Worm (Caenorhabditis elegans) whole organism, young adult: ENCODE results near the gene npp-9.
A peak's percentile ranks its signal among the peaks of the same experiment; 100 is the strongest.
"Not testable (repeated sequence)": the region's sequence is repeated elsewhere in the genome, so short reads cannot be mapped to it uniquely, and the experiment has no call there.

ENCODE experiments used
- C06A6.2 ChIP-seq: fragments of 200-800 bp; sonication (Bioruptor generic); conservative IDR thresholded peaks from 2 replicates; pipeline ENCODE4 v1.3.6; 2022; ENCODE audit warnings: missing genetic modification characterization, missing compliant biosample characterization
- F22D6.2 ChIP-seq: sonication (generic microtip); optimal IDR thresholded peaks from 2 replicates; lab custom pipeline; 2016; ENCODE audit warnings: mild to moderate bottlenecking, missing genetic modification characterization, missing compliant biosample characterization
- F23B12.7 ChIP-seq: sonication (generic microtip); optimal IDR thresholded peaks from 2 replicates; lab custom pipeline; 2017; ENCODE audit warnings: missing genetic modification characterization, mild to moderate bottlenecking, missing compliant biosample characterization, antibody characterized with exemption, moderate library complexity; ENCODE audit not compliant: insufficient read depth
- F49E8.2 ChIP-seq: sonication (generic microtip); optimal IDR thresholded peaks from 3 replicates; lab custom pipeline; 2017; ENCODE audit warnings: missing genetic modification characterization, mild to moderate bottlenecking, missing compliant biosample characterization, antibody characterized with exemption, moderate library complexity; ENCODE audit not compliant: insufficient read depth
- F55B11.4 ChIP-seq: sonication (generic microtip); optimal IDR thresholded peaks from 2 replicates; lab custom pipeline; 2016; ENCODE audit warnings: missing compliant biosample characterization, missing genetic modification characterization, borderline replicate concordance; ENCODE audit not compliant: insufficient read depth
- F57A8.1 ChIP-seq: fragments of 200-800 bp; sonication (Bioruptor generic); optimal IDR thresholded peaks from 2 replicates; lab custom pipeline; 2018; ENCODE audit warnings: mild to moderate bottlenecking, missing genetic modification characterization, moderate library complexity, missing compliant biosample characterization
- F57C9.4 ChIP-seq: sonication (generic microtip); optimal IDR thresholded peaks from 2 replicates; lab custom pipeline; 2017; ENCODE audit warnings: mild to moderate bottlenecking, missing genetic modification characterization, missing compliant biosample characterization
- Y56A3A.18 ChIP-seq: fragments of 200-800 bp; sonication (Bioruptor generic); IDR thresholded peaks from 2 replicates; pipeline ENCODE4 v1.3.6; 2022; ENCODE audit warnings: missing genetic modification reagents, missing genetic modification characterization, missing compliant biosample characterization
- akir-1 ChIP-seq: fragments of 200-800 bp; sonication (Bioruptor generic); optimal IDR thresholded peaks from 2 replicates; lab custom pipeline; 2018; ENCODE audit warnings: mild to moderate bottlenecking, missing genetic modification characterization, moderate library complexity, missing compliant biosample characterization
- ama-1 ChIP-seq, 3 experiments: fragments of 150-350 bp in 1 of 3; sonication (generic microtip) in 2 of 3; optimal IDR thresholded peaks; 2 replicates each; lab custom pipeline; 2014 to 2018; ENCODE audit warnings: missing biosample characterization in 2 of 3, missing genetic modification characterization in 2 of 3, missing genetic modification reagents in 2 of 3
- aptf-2 ChIP-seq: fragments of 200-800 bp; sonication (Bioruptor generic); conservative IDR thresholded peaks from 2 replicates; pipeline ENCODE4 v1.3.6; 2022; ENCODE audit warnings: missing genetic modification reagents, missing genetic modification characterization, missing compliant biosample characterization
- aptf-3 ChIP-seq: fragments of 200-800 bp; sonication (Bioruptor generic); IDR thresholded peaks from 2 replicates; pipeline ENCODE4 v1.3.6; 2022; ENCODE audit warnings: missing genetic modification characterization, missing compliant biosample characterization
- athp-1 ChIP-seq: sonication (generic microtip); optimal IDR thresholded peaks from 2 replicates; lab custom pipeline; 2017; ENCODE audit warnings: mild to moderate bottlenecking, missing genetic modification characterization, missing compliant biosample characterization
- attf-6 ChIP-seq: fragments of 200-800 bp; sonication (Bioruptor generic); IDR thresholded peaks from 2 replicates; pipeline ENCODE4 v1.3.6; 2022; ENCODE audit warnings: missing genetic modification reagents, missing genetic modification characterization, missing compliant biosample characterization
- ceh-27 ChIP-seq: fragments of 200-800 bp; sonication (Bioruptor generic); optimal IDR thresholded peaks from 2 replicates; lab custom pipeline; 2018; ENCODE audit warnings: mild to moderate bottlenecking, missing genetic modification characterization, moderate library complexity, missing compliant biosample characterization
- ceh-40 ChIP-seq: fragments of 200-800 bp; sonication (Bioruptor generic); IDR thresholded peaks from 2 replicates; pipeline ENCODE4 v1.3.6; 2022; ENCODE audit warnings: missing genetic modification characterization, missing compliant biosample characterization
- dpff-1 ChIP-seq: sonication (generic microtip); optimal IDR thresholded peaks from 2 replicates; lab custom pipeline; 2017; ENCODE audit warnings: mild to moderate bottlenecking, missing genetic modification characterization, missing compliant biosample characterization
- egrh-3 ChIP-seq: fragments of 200-800 bp; sonication (Bioruptor generic); IDR thresholded peaks from 2 replicates; pipeline ENCODE4 v1.3.6; 2022; ENCODE audit warnings: missing genetic modification reagents, missing genetic modification characterization, missing compliant biosample characterization
- ets-4 ChIP-seq: fragments of 200-800 bp; sonication (Bioruptor generic); optimal IDR thresholded peaks from 2 replicates; lab custom pipeline; 2018; ENCODE audit warnings: mild to moderate bottlenecking, missing genetic modification characterization, missing compliant biosample characterization
- let-607 ChIP-seq, 2 experiments: fragments of 200-800 bp in 1 of 2; sonication (Bioruptor generic) in 1 of 2; sonication (generic microtip) in 1 of 2; optimal IDR thresholded peaks; 2 replicates each; lab custom pipeline; 2016 to 2018; ENCODE audit warnings: mild to moderate bottlenecking in 2 of 2, missing compliant biosample characterization in 2 of 2, missing genetic modification characterization in 2 of 2, moderate library complexity in 2 of 2, missing genotype in 1 of 2
- lin-35 ChIP-seq, 3 experiments: fragments of 150-350 bp in 2 of 3; sonication (generic microtip) in 1 of 3; optimal IDR thresholded peaks; 2 replicates each; lab custom pipeline; 2014 to 2018; ENCODE audit warnings: missing biosample characterization in 3 of 3, missing genetic modification characterization in 3 of 3, missing genetic modification reagents in 3 of 3
- lin-40 ChIP-seq: sonication (generic microtip); optimal IDR thresholded peaks from 2 replicates; lab custom pipeline; 2016; ENCODE audit warnings: missing genetic modification characterization, mild to moderate bottlenecking, missing compliant biosample characterization, missing genotype, missing genetic modification reagents
- lsl-1 ChIP-seq: fragments of 200-800 bp; sonication (Bioruptor generic); optimal IDR thresholded peaks from 2 replicates; lab custom pipeline; 2018; ENCODE audit warnings: mild to moderate bottlenecking, missing genetic modification characterization, moderate library complexity, missing compliant biosample characterization
- madf-6 ChIP-seq: fragments of 200-800 bp; sonication (Bioruptor generic); IDR thresholded peaks from 2 replicates; pipeline ENCODE4 v1.3.6; 2022; ENCODE audit warnings: missing genetic modification reagents, missing genetic modification characterization, missing compliant biosample characterization
- mcd-1 ChIP-seq: fragments of 200-800 bp; sonication (Bioruptor generic); IDR thresholded peaks from 2 replicates; pipeline ENCODE4 v1.3.6; 2022; ENCODE audit warnings: missing genetic modification reagents, missing genetic modification characterization, missing compliant biosample characterization
- mxl-1 ChIP-seq: sonication (generic microtip); optimal IDR thresholded peaks from 2 replicates; lab custom pipeline; 2016; ENCODE audit warnings: missing genetic modification characterization, missing compliant biosample characterization
- nhr-27 ChIP-seq: fragments of 200-800 bp; sonication (Bioruptor generic); optimal IDR thresholded peaks from 2 replicates; lab custom pipeline; 2018; ENCODE audit warnings: mild to moderate bottlenecking, missing genetic modification characterization, moderate library complexity, missing compliant biosample characterization
- nhr-80 ChIP-seq: sonication (generic microtip); optimal IDR thresholded peaks from 2 replicates; lab custom pipeline; 2016; ENCODE audit warnings: missing genetic modification characterization, missing compliant biosample characterization
- pha-4 ChIP-seq: fragments of 150-350 bp; sonication (generic microtip); optimal IDR thresholded peaks from 2 replicates; lab custom pipeline; 2014; ENCODE audit warnings: missing biosample characterization, missing genetic modification reagents, missing genetic modification characterization
- rcor-1 ChIP-seq: fragments of 200-800 bp; sonication (Bioruptor generic); IDR thresholded peaks from 2 replicates; pipeline ENCODE4 v1.3.6; 2022; ENCODE audit warnings: missing genetic modification reagents, missing genetic modification characterization, missing compliant biosample characterization
- rpc-1 ChIP-seq, 2 experiments: fragments of 150-350 bp in 1 of 2; sonication (generic microtip) in 1 of 2; optimal IDR thresholded peaks; 2 replicates each; lab custom pipeline; 2014 to 2018; ENCODE audit warnings: missing biosample characterization in 1 of 2, missing genetic modification characterization in 1 of 2, missing genetic modification reagents in 1 of 2, missing genotype in 1 of 2
- snpc-3.4 ChIP-seq: sonication (generic microtip); optimal IDR thresholded peaks from 2 replicates; lab custom pipeline; 2017; ENCODE audit warnings: missing genetic modification characterization, mild to moderate bottlenecking, missing compliant biosample characterization, antibody characterized with exemption, moderate library complexity, missing genotype, missing genetic modification reagents
- snpc-4 ChIP-seq, 5 experiments: fragments of 150-350 bp in 1 of 5; sonication (generic microtip) in 4 of 5; optimal IDR thresholded peaks; 2 replicates each; lab custom pipeline; 2014 to 2018; ENCODE audit warnings: missing genetic modification characterization in 5 of 5, missing biosample characterization in 3 of 5, antibody characterized with exemption in 2 of 5, mild to moderate bottlenecking in 2 of 5, missing compliant biosample characterization in 2 of 5, missing genotype in 2 of 5, moderate library complexity in 2 of 5, missing genetic modification reagents in 1 of 5
- tlf-1 ChIP-seq: fragments of 200-800 bp; sonication (Bioruptor generic); optimal IDR thresholded peaks from 2 replicates; lab custom pipeline; 2018; ENCODE audit warnings: mild to moderate bottlenecking, missing genetic modification characterization, missing compliant biosample characterization
- unc-130 ChIP-seq: sonication (generic microtip); optimal IDR thresholded peaks from 2 replicates; lab custom pipeline; 2016; ENCODE audit warnings: missing genetic modification reagents, missing genetic modification characterization, missing compliant biosample characterization
- unc-62 ChIP-seq: fragments of 150-350 bp; optimal IDR thresholded peaks from 2 replicates; lab custom pipeline; 2014; ENCODE audit warnings: missing biosample characterization, missing genetic modification reagents, missing genetic modification characterization
- ztf-18 ChIP-seq: sonication (generic microtip); optimal IDR thresholded peaks from 2 replicates; lab custom pipeline; 2016; ENCODE audit warnings: missing genotype, mild to moderate bottlenecking, missing genetic modification characterization, missing compliant biosample characterization
- ztf-28 ChIP-seq: fragments of 200-800 bp; sonication (Bioruptor generic); IDR thresholded peaks from 2 replicates; pipeline ENCODE4 v1.3.6; 2022; ENCODE audit warnings: missing genetic modification reagents, missing genetic modification characterization, missing compliant biosample characterization

npp-9 gene

DNA sequence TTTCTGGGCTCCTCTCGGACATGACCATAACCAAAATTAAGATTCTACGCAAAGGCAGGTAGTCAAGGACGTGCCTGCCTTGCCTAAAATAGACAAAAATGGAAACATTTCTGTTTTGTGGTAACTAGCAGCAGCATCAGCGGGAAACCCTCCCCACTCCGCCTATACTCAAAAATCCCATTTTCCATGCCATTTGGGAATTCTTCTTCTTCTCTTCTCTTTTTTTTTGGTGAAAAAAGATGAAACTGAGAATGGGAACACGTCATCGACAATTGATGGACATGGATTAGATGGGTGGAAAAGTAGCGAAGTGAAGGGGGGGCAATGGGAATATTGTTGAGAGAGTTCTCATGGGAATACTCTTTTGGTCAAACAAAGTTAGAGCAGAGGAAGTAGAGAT, 32.9 kb upstream of the npp-9 start:
- TF ChIP-seq mxl-1 (tag; lab: Kevin White, UChicago) (no peak), ceh-27 (GFP tag; lab: Kevin White, UChicago) (no peak), ceh-40 (GFP tag; lab: Robert Waterston, UW) (no peak), pha-4 (tag; lab: Kevin White, UChicago) (no peak), madf-6 (GFP tag; lab: Robert Waterston, UW) (no peak), ztf-18 (tag; lab: Kevin White, UChicago) (no peak)
- TF ChIP-seq, all 124 proteins: peak for 0

DNA sequence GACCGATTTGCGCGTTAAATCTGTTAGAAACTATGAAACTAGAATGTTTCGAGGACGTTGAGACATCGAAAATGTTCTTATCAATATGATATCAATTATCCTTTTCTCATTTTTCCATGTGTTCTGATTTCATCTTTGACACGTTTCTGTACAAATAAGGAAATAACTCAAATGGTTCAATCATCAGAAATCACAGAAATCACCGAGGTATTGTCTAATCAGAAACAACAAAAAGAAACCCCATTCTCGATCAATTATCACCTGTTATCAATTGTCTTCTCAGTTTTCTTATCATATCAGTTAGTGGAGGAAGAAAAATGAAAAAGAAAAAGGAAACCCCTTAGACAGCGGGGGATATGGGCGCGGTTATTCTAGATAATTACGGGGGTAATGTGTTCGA, 30.9 kb upstream of the npp-9 start:
- TF ChIP-seq tlf-1 (no peak), nhr-80 (peak; percentile 44), mcd-1 (GFP tag; lab: Robert Waterston, UW) (no peak), nhr-27 (tag; lab: Kevin White, UChicago) (no peak), unc-130 (GFP tag; lab: Kevin White, UChicago) (no peak), lin-40 (tag; lab: Kevin White, UChicago) (peak; percentile 7), lsl-1 (no peak), snpc-3.4 (tag; lab: Kevin White, UChicago) (no peak)

DNA sequence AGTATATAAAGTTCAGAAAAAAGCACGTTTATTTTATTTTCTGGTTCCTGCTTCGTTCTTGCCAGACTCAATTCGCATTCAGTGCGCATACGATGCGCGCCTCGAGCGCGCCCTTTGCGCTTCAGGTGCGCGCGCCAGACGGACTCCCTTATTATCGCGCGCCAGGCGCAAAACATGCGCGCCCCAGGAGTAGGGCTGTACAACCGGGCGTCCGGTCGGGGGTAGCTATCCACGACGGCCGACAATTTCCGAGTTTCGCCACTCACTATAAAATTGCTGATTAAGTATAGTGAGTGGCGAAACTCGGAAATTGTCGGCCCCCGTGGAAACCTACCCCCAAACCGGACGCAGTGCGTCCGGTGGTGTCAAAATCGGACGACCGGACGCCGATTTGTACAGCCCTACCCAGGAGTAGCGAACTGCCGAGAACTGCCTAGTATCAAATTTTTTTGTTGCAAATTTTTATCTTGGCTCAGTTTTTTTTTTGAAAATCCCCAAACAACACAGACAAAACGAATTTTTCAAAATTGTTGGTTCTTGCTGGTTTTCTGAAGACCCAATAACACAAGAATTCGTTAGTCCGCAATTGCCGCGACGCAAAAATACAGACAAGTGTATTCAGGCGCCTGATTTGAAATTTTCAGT, 29.3 kb upstream of the npp-9 start:
- TF ChIP-seq snpc-4 (GFP tag; optimal IDR thresholded peaks at IDR 0.05; lab: Kevin White, UChicago) = not testable (repeated sequence)
- TF ChIP-seq snpc-4 (tag; optimal IDR thresholded peaks at IDR 0.05; lab: Kevin White, UChicago) (peak in 2 of 4 experiments; percentile 70 to 86), egrh-3 (GFP tag; lab: Robert Waterston, UW) (peak; percentile 42; the same call in 1 of the 2 replicates), mcd-1 (GFP tag; lab: Robert Waterston, UW) (0 out of 2 replicates have a peak, but pooled peaks have one; percentile 10)

DNA sequence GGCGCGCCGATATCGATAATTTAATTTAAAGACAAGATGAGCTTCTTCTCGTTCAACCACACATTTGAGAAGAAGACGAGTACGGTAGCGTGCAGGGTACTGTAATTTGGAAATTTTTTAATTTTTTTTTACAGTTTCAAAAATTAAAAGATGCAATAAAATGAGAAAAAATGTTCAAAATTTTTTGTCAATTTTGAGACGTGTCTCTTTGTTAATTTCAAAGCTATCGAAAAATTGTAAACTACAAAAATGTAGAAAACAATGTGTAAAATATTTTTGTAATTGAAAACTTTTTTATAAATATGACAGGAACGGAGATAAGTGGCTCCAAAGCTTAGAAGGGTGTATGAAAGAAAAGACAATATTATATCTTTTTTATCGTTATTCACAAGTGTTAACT, 27.1 kb upstream of the npp-9 start, which contains the start of gene K01A11.1:
Gene K01A11.1, minus strand, starts transcription at position 101 of the 400 bp plus-strand sequence.
- TF ChIP-seq F49E8.2 (no peak), ama-1 (optimal IDR thresholded peaks at IDR 0.05; lab: Kevin White, UChicago) (no peak), ama-1 (GFP tag; optimal IDR thresholded peaks at IDR 0.05; lab: Kevin White, UChicago) (no peak), rpc-1 (optimal IDR thresholded peaks at IDR 0.05; lab: Kevin White, UChicago) (no peak), rpc-1 (tag; optimal IDR thresholded peaks at IDR 0.05; lab: Kevin White, UChicago) (no peak), aptf-2 (GFP tag; lab: Robert Waterston, UW) (no peak), athp-1 (tag; lab: Kevin White, UChicago) (no peak)

DNA sequence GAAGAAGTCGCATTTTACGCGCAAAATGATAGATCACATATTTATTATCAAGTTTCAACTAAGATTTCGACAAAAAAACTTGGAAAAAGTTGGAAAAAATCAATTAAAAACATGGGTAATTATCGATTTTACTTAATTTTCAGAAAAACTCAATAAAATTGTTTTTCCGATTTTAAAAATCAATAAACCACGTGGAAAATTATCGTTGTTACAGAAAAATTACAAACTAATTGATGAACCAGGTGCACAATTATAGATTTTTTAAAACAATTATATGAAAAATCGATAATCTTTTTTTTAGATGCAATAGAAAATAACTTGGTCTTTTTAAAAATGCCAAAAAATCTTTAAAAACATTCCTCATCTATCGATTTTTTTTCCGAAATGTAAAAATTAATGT, 26.4 kb upstream of the npp-9 start:
- TF ChIP-seq tlf-1 = no peak

DNA sequence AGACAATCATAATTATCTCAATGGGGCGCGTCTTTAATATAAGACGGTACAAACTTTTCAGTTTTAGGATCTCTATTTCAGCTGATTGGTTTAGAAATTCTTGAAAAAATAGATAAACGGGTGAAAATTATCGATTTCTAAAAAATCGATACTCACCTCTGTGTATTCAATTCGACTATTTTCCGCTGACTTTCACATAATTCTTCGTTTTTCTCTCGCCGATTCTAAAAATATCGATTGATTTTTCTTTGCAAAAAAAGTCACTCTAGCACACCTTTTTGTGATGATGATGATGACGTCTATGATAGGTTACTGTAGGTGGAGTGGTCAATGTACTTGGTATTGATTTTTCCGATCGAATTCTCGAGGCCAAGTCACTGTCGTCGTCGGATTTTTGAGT, 25.5 kb upstream of the npp-9 start:
- TF ChIP-seq attf-6 (GFP tag; lab: Robert Waterston, UW) = no peak
- TF ChIP-seq F57C9.4 (tag; lab: Kevin White, UChicago) = no peak
- TF ChIP-seq rcor-1 (GFP tag; lab: Robert Waterston, UW) = no peak
- no peak for TF ChIP-seq ztf-28 (GFP tag; lab: Robert Waterston, UW)
- no peak for TF ChIP-seq let-607 (tag; optimal IDR thresholded peaks at IDR 0.05; lab: Kevin White, UChicago)
- TF ChIP-seq F22D6.2 = no peak
- no peak for TF ChIP-seq F23B12.7 (tag; lab: Kevin White, UChicago)
- TF ChIP-seq Y56A3A.18 (GFP tag; lab: Robert Waterston, UW) = no peak
- TF ChIP-seq F57A8.1 (GFP tag; lab: Kevin White, UChicago) = no peak
- no peak for TF ChIP-seq ets-4 (GFP tag; lab: Kevin White, UChicago)
- no peak for TF ChIP-seq aptf-3 (GFP tag; lab: Robert Waterston, UW)
- TF ChIP-seq dpff-1 (tag; lab: Kevin White, UChicago) = no peak
- TF ChIP-seq C06A6.2 (GFP tag; lab: Robert Waterston, UW) = no peak
- TF ChIP-seq F55B11.4 (tag; lab: Kevin White, UChicago) = no peak
- no peak for TF ChIP-seq unc-62 (GFP tag; lab: Kevin White, UChicago)
- no peak for TF ChIP-seq lin-35 (GFP tag; optimal IDR thresholded peaks at IDR 0.05; lab: Kevin White, UChicago)
- TF ChIP-seq athp-1 (tag; lab: Kevin White, UChicago) = no peak
- TF ChIP-seq akir-1 (GFP tag; lab: Kevin White, UChicago) = no peak
